Fruit fly (Drosophila melanogaster) whole organism, prepupa: ENCODE results near the gene CG5280.

ENCODE experiments used
- CG11762 ChIP-seq: fragments of 200-800 bp; sonication (Bioruptor generic); optimal IDR thresholded peaks from 3 replicates; lab custom pipeline; 2016; ENCODE audit warnings: missing biosample characterization, missing genetic modification characterization; ENCODE audit not compliant: insufficient read depth
- CG6792 ChIP-seq: fragments of 200-800 bp; sonication (Bioruptor generic); optimal IDR thresholded peaks from 3 replicates; lab custom pipeline; 2016; ENCODE audit warnings: missing biosample characterization, missing genetic modification characterization
- CG8319 ChIP-seq: fragments of 200-800 bp; sonication (Bioruptor generic); optimal IDR thresholded peaks from 3 replicates; lab custom pipeline; 2016; ENCODE audit warnings: missing biosample characterization, missing genetic modification characterization
- Gug ChIP-seq: fragments of 200-800 bp; sonication (Bioruptor generic); IDR thresholded peaks from 2 replicates; pipeline ENCODE4 v1.3.6; 2022; ENCODE audit warnings: missing biosample characterization, missing genetic modification characterization
- Hr38 ChIP-seq: sonication (Bioruptor generic); optimal IDR thresholded peaks from 2 replicates; lab custom pipeline; 2016; ENCODE audit warnings: missing biosample characterization, missing genetic modification characterization
- Hr39 ChIP-seq: fragments of 200-800 bp; sonication (Bioruptor generic); optimal IDR thresholded peaks from 2 replicates; lab custom pipeline; 2016; ENCODE audit warnings: missing biosample characterization, missing genetic modification characterization
- OdsH ChIP-seq: fragments of 200-800 bp; sonication (Bioruptor generic); optimal IDR thresholded peaks from 3 replicates; lab custom pipeline; 2016; ENCODE audit warnings: missing biosample characterization, missing genetic modification characterization
- Smox ChIP-seq: fragments of 200-800 bp; sonication (Bioruptor generic); optimal IDR thresholded peaks from 3 replicates; lab custom pipeline; 2016; ENCODE audit warnings: missing biosample characterization, missing genetic modification characterization
- eg ChIP-seq: fragments of 200-800 bp; sonication (Bioruptor generic); IDR thresholded peaks from 3 replicates; pipeline ENCODE4 v1.3.6; 2022; ENCODE audit warnings: missing biosample characterization, missing genetic modification characterization
- spab ChIP-seq: fragments of 200-800 bp; sonication (Bioruptor generic); optimal IDR thresholded peaks from 2 replicates; lab custom pipeline; 2017; ENCODE audit warnings: missing biosample characterization, mild to moderate bottlenecking, missing genetic modification characterization, missing genetic modification reagents
- svp ChIP-seq: fragments of 200-800 bp; sonication (Bioruptor generic); peaks from one replicate; lab custom pipeline; 2016; ENCODE audit warnings: missing biosample characterization, missing genetic modification characterization

DNA sequence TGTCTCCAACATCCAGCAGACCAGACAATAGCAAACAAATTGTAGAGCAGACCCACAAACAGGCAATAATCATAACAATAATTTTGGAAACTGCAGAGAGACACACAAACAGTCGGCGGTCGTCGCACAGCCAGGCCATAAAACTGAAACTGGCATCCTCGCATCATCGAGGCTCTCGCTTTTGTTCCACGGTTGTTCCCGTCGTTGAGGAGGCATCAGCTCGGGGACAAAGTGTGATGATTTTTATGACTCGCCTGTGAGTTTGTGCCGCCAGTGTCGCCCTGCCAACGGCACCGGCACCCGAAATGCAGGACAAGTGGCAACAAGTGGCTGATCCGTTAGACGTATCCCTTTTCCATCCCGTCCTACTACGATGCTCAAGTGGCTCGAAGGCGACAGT is 13.3 kb upstream of the CG5280 start:
- no peak for TF ChIP-seq svp (GFP tag; lab: Kevin White, UChicago)
- TF ChIP-seq eg = no peak
- TF ChIP-seq Gug (GFP tag; lab: Robert Waterston, UW) = no peak
- no peak for TF ChIP-seq spab (GFP tag; lab: Kevin White, UChicago)
- no peak for TF ChIP-seq Hr39 (GFP tag; lab: Kevin White, UChicago)
- no peak for TF ChIP-seq CG8319
- TF ChIP-seq Smox (GFP tag; lab: Kevin White, UChicago) = no peak
- no peak for TF ChIP-seq Hr38 (GFP tag; lab: Kevin White, UChicago)
- TF ChIP-seq CG11762 (GFP tag; lab: Kevin White, UChicago) = no peak
- no peak for TF ChIP-seq OdsH (GFP tag; lab: Kevin White, UChicago)
- no peak for TF ChIP-seq CG6792
